Fruit fly (Drosophila melanogaster): Measurements from ENCODE around the gene Plod.
A peak's percentile ranks its signal among the peaks of the same experiment; 100 is the strongest.

The Plod gene

DNA sequence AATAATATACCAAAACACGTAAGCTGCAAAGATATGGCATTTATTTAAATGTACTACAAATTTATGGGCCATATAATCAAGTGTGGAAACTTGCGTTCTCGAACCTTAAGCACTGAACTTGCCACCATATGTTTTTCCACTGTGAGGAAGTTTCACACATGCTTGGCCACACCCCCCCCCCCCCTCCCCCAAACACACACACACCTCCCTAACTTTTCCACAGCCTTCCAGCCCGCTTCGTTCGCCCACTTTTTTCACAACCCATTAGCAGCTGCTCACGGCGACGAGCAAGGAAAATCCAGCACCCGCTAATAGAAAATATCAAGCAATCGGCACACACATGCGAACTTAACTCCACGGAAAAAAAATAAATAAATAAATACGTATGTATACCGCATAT is 10.5 kb downstream of the Plod start:
- TF ChIP-seq CG8478 (optimal IDR thresholded peaks at IDR 0.05) (no peak), pan (optimal IDR thresholded peaks at IDR 0.05) (no peak), psq (optimal IDR thresholded peaks at IDR 0.05) (no peak), EcR (GFP tag; optimal IDR thresholded peaks at IDR 0.05) (no peak), Dll (optimal IDR thresholded peaks at IDR 0.05) (no peak), usp (GFP tag; optimal IDR thresholded peaks at IDR 0.05) (no peak)

DNA sequence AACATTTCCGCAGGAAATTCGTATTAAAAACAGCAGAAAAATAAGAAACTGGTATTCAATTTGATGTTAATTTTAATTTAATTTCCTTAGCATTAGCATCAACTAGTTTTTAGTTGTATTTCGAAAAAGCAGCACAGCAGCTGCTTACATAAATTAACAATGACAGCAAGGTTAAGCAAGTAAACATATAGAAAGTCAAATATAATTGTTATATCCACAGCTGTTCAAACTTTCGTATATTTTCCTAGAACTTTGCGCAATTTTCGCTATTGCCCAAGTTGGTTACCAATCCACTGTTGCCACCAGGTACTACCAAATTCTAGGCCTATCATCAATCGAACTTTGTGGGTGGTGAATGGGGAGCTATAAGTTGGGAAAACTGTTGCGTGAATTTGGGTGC is 15.8 kb downstream of the Plod start:
- TF ChIP-seq usp (GFP tag; optimal IDR thresholded peaks at IDR 0.05) (no peak), EcR (GFP tag; optimal IDR thresholded peaks at IDR 0.05) (no peak), psq (optimal IDR thresholded peaks at IDR 0.05) (no peak), Dll (optimal IDR thresholded peaks at IDR 0.05) (no peak)

DNA sequence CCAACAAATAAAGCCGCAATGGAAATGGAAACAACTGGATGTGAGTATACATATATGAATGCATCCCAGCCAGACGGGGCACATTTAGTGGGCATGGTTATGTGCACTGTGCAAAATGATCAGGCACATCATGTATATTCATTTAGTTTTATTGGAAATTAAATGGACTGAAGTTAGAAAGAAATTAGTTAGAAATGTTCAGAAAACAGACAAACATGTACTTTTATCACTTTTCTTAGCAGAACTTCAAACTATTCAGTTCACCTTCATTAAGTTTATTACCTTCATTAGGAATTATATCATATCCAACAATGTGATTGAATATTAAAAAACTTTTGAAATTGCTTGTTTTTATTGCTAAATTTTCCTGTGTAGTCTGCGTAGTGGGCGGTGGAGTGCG is 19.0 kb downstream of the Plod start:
- TF ChIP-seq pan (optimal IDR thresholded peaks at IDR 0.05) (no peak), CG8478 (optimal IDR thresholded peaks at IDR 0.05) (no peak), EcR (GFP tag; optimal IDR thresholded peaks at IDR 0.05) (no peak), usp (GFP tag; optimal IDR thresholded peaks at IDR 0.05) (no peak), psq (optimal IDR thresholded peaks at IDR 0.05) (no peak), Dll (optimal IDR thresholded peaks at IDR 0.05) (no peak)

DNA sequence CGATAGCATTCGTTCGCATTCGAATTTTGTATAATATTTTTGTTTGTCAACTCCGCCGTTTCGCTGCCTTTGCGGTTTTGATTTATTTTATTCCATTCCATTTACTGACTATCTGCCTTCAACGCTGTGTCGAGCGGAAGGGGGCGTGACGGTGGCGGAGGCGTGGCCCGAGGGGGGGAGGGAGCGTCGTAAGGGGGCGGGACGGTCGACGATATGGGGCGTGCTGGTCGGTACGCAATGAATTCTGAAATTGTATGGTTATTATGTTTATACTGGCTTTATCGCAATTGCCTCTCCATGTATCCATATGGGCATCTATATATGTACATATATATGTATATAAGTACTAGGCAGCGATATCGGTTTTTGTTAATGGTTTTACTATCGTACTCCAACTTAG is 21.9 kb downstream of the Plod start:
- no peak for TF ChIP-seq Dll (optimal IDR thresholded peaks at IDR 0.05)
- no peak for TF ChIP-seq CG8478 (optimal IDR thresholded peaks at IDR 0.05)
- no peak for TF ChIP-seq EcR (GFP tag; optimal IDR thresholded peaks at IDR 0.05)
- TF ChIP-seq usp (GFP tag; optimal IDR thresholded peaks at IDR 0.05) = no peak
- no peak for TF ChIP-seq psq (optimal IDR thresholded peaks at IDR 0.05)
- no peak for TF ChIP-seq pan (optimal IDR thresholded peaks at IDR 0.05)

DNA sequence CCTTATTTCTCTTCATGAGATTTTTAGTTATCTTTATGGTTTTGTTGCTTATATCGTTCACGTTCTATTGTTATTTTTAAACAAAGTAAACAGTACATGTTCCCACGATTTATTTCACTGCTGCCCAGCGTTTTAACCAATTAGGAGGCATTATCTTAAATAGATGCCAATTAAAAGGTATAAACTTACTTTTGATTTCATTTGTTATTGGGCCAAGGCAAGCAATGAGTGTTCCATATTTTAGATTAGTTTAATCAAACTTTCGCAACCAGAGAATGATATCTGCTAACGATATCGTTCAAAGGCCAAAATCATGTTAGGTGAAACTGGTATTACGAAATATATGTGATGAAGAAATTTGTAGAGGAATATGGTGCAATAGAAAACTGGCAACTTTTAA is 22.8 kb downstream of the Plod start:
- TF ChIP-seq usp (GFP tag; optimal IDR thresholded peaks at IDR 0.05) = no peak
- TF ChIP-seq pan (optimal IDR thresholded peaks at IDR 0.05) = no peak
- no peak for TF ChIP-seq Dll (optimal IDR thresholded peaks at IDR 0.05)
- TF ChIP-seq CG8478 (optimal IDR thresholded peaks at IDR 0.05) = no peak
- TF ChIP-seq psq (optimal IDR thresholded peaks at IDR 0.05) = no peak
- no peak for TF ChIP-seq EcR (GFP tag; optimal IDR thresholded peaks at IDR 0.05)

DNA sequence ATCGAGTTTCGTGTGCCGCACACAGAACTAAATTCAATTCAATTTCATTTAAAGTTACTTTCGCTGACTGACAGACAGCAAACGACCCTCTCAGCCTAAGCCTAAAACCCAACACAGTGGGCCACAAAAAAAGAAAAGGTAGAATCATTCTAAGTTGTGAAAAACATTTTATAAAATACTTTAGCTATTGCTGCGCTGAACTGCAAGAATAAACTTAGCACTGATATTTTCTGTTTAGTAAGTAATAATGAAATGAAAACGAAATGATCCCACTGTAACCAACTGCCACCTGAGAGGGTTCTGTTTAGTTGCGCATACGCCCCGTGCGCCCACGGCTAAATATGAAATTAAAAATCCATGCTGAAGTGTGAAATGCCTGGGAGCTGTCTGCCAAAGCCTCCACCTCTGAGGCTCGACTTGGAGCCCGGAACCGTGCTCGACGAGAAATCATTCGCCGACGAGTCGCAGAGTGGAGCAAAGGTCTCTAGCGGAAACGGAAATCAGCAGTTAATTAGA is 32.7 kb downstream of the Plod start, which contains the start of gene CG14142:
Gene CG14142 (plus strand): TSS at position 466 of the 516 bp plus-strand sequence.
- TF ChIP-seq usp (GFP tag; optimal IDR thresholded peaks at IDR 0.05) = no peak
- no peak for TF ChIP-seq Dll (optimal IDR thresholded peaks at IDR 0.05)
- TF ChIP-seq CG8478 (optimal IDR thresholded peaks at IDR 0.05) = no peak
- TF ChIP-seq psq (optimal IDR thresholded peaks at IDR 0.05) = no peak
- TF ChIP-seq EcR (GFP tag; optimal IDR thresholded peaks at IDR 0.05) = no peak
- TF ChIP-seq pan (optimal IDR thresholded peaks at IDR 0.05) = no peak

DNA sequence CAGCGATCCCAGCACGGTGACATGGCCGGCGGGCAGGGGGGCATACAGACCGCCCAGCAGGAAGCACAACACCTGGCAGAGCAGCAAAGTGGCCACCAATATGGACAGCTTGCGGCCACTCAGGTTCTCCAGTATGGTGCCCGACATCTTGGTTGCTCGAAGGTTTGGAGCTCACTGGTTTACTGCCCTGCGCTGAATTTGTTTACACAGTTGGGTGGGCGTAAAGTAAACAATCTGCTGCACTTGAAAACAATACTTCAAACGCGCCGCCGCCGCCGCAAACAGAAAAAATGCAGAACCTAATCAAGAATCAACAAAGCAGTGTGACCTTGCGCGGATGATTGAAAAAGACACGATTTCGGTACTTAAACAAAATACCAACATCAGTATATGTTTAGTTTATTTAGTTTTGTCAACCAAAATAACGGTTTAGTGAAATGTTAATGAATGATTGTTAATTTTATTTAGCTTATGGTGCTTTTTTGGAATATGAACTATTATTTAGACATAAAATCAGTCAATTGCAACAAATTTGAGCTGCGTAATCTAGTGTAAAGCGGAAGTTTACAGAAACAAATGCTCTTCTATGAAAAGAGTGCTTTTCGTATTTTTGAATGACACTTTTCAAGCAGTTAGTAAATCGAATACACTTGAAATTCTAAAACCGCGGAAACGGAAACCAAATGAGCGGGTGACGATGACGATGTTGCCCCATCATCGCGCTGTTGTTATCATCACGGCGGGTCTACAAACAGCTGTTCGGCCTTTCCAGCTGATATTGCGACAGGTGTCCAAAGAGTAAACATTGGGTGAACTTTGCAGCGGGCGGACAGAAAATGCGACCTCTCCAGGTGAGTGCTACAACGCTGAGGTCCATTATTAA is 36.3 kb downstream of the Plod start, which contains the start of the genes wls and Adck5:
Gene wls (minus strand): TSS at position 327 of the 883 bp plus-strand sequence.
Gene Adck5 (plus strand): TSS at position 519 of the 883 bp plus-strand sequence.
- peak; percentile 52 for TF ChIP-seq pan (optimal IDR thresholded peaks at IDR 0.05)
- TF ChIP-seq usp (GFP tag; optimal IDR thresholded peaks at IDR 0.05) = no peak

DNA sequence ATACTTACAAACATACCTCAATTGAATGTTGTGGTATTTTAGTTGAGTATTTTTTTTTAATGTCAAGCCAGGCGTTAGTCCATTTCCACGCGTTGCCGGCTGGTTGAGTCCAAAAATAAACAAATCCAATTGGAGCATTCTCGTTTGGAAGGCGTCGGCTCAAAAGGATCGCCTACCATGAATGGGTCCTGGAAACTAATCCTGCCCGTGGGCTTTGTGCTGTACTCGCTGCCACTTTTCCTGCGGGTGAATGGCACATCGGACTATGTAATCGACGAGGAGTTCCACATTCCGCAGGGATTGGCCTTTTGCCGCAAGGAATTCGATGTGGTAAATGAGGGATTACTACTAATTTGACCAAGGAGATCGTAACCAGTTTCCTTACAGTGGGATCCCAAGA is 40.9 kb downstream of the Plod start, which contains the start of gene Alg10:
Gene Alg10 (plus strand): TSS at position 73 of the 400 bp plus-strand sequence.
- no peak for TF ChIP-seq psq (optimal IDR thresholded peaks at IDR 0.05)
- TF ChIP-seq EcR (GFP tag; optimal IDR thresholded peaks at IDR 0.05) = no peak
- TF ChIP-seq Dll (optimal IDR thresholded peaks at IDR 0.05) = no peak
- no peak for TF ChIP-seq pan (optimal IDR thresholded peaks at IDR 0.05)

DNA sequence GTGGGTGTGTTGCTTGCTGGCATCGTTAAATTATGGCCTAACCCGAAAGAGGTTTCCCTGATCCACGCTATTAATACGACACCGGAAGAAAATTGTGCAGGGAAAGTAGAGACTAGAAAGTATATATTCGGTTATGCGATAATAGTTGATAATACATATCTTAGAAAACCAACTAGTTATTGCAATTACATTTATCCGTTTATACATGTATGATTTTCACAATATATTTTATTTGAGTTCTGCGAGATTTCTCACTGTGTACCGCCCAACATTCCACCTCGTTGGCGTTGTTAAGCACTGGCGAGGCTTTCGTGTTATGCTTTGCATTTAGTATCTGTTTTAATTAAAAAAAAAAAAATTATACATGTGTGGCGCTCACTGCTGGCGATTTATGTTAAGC is 50.4 kb downstream of the Plod start:
- no peak for TF ChIP-seq CG8478 (optimal IDR thresholded peaks at IDR 0.05)
- TF ChIP-seq pan (optimal IDR thresholded peaks at IDR 0.05) = no peak
- TF ChIP-seq psq (optimal IDR thresholded peaks at IDR 0.05) = no peak
- no peak for TF ChIP-seq Dll (optimal IDR thresholded peaks at IDR 0.05)
- TF ChIP-seq EcR (GFP tag; optimal IDR thresholded peaks at IDR 0.05) = no peak
- no peak for TF ChIP-seq usp (GFP tag; optimal IDR thresholded peaks at IDR 0.05)

DNA sequence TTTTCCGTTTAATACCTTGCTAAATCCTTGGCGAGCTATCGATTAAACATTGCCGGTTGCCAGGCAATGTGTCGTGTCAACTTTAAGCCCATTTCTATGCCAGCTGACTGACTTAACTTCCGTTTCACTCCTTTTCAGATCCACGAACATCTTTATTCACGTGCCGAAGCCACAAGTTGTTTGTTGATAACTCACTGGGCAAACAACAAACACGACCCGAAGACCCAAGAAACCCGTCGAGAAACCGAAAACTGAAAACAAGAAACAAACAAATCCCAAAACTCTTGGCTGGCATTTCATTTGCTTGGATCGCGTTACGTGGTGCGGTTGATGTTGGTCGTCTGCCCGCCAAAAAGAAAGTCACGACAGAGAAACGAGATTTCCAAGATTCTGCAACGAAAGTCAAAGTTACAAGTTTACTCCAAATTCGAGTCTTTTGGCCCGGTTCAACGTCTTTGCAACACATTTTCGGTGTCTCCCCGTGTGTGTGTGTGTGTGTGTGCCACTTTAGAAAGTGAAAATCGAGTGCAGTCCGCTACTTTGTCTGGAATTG is 55.0 kb downstream of the Plod start, which contains the start of gene CG6216:
Gene CG6216 (minus strand): TSS at position 51 of the 553 bp plus-strand sequence.
- no peak for TF ChIP-seq psq (optimal IDR thresholded peaks at IDR 0.05)
- no peak for TF ChIP-seq Dll (optimal IDR thresholded peaks at IDR 0.05)
- no peak for TF ChIP-seq usp (GFP tag; optimal IDR thresholded peaks at IDR 0.05)
- TF ChIP-seq CG8478 (optimal IDR thresholded peaks at IDR 0.05) = no peak
- TF ChIP-seq pan (optimal IDR thresholded peaks at IDR 0.05) = no peak

DNA sequence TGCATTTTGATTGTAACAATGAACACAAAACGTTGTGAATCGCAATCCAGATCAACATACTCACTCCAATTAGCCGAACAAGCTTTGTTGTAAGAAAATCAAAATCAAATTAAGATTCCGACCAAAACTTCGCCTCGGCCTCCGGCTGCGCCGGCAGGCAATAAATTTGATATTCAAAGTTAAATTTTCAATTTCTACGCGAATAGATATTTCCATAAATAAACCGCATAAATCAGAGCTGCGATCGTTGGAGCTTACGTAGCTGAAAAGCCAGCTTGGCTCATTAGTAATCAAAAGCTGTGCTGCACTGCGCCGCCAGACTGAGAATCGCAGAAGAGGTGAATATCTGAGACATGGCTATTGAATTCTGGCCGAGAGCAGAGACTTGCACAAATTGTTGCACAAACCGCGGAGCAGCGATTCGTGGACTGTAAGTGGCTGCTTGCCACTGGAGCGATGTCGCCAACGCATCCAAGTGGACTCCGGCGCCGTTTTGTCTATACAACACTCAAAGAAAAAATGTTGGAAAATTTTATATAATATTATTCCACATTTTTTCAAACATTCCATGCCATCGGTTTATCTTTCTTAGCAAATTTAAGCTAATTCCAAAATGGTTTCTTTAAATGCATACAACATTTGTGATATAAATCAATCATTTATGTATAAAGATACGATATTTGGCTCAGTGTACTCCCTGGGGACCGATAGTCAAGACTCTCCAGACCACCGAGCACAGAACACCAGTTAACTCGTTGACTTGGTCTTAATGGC is 57.2 kb downstream of the Plod start:
- TF ChIP-seq CG8478 (optimal IDR thresholded peaks at IDR 0.05) (no peak), Dll (optimal IDR thresholded peaks at IDR 0.05) (no peak), usp (GFP tag; optimal IDR thresholded peaks at IDR 0.05) (no peak), pan (optimal IDR thresholded peaks at IDR 0.05) (no peak), psq (optimal IDR thresholded peaks at IDR 0.05) (no peak), EcR (GFP tag; optimal IDR thresholded peaks at IDR 0.05) (no peak)
